Fruit fly (Drosophila melanogaster) whole organism, embryonic: ENCODE data around the gene ftz-f1.
A peak's percentile ranks its signal among the peaks of the same experiment; 100 is the strongest.

Experiments
- ATbp ChIP-seq: fragments of 200-800 bp; sonication (Bioruptor generic); optimal IDR thresholded peaks from 2 replicates; lab custom pipeline; 2017; ENCODE audit warnings: missing biosample characterization, mild to moderate bottlenecking, missing genetic modification characterization, missing genetic modification reagents
- Abd-B ChIP-seq: fragments of 200-800 bp; sonication (Bioruptor generic); optimal IDR thresholded peaks from 2 replicates; lab custom pipeline; 2018; ENCODE audit warnings: missing biosample characterization, mild to moderate bottlenecking, missing genetic modification characterization, moderate library complexity
- Blimp-1 ChIP-seq: fragments of 200-800 bp; sonication (Bioruptor generic); optimal IDR thresholded peaks from 3 replicates; lab custom pipeline; 2018; ENCODE audit warnings: missing biosample characterization, missing genetic modification characterization, mild to moderate bottlenecking, moderate library complexity, missing genetic modification reagents
- CG10654 ChIP-seq: fragments of 200-800 bp; sonication (Bioruptor generic); optimal IDR thresholded peaks from 2 replicates; lab custom pipeline; 2016; ENCODE audit warnings: missing biosample characterization, missing genetic modification characterization
- CG14050 ChIP-seq: fragments of 200-800 bp; sonication (Bioruptor generic); IDR thresholded peaks from 3 replicates; pipeline ENCODE4 v1.3.6; 2022; ENCODE audit warnings: missing biosample characterization, missing genetic modification characterization
- CG14441 ChIP-seq: fragments of 200-800 bp; sonication (Bioruptor generic); IDR thresholded peaks from 2 replicates; pipeline ENCODE4 v1.3.6; 2022; ENCODE audit warnings: missing biosample characterization, missing genetic modification characterization
- CG15269 ChIP-seq: fragments of 200-800 bp; sonication (Bioruptor generic); optimal IDR thresholded peaks from 2 replicates; lab custom pipeline; 2018; ENCODE audit warnings: missing biosample characterization, mild to moderate bottlenecking, missing genetic modification characterization, moderate library complexity
- CG2120 ChIP-seq: fragments of 200-800 bp; sonication (Bioruptor generic); optimal IDR thresholded peaks from 3 replicates; lab custom pipeline; 2016; ENCODE audit warnings: missing biosample characterization, missing genetic modification characterization
- CG2202 ChIP-seq: fragments of 200-800 bp; sonication (Bioruptor generic); optimal IDR thresholded peaks from 2 replicates; lab custom pipeline; 2018; ENCODE audit warnings: missing biosample characterization, mild to moderate bottlenecking, missing genetic modification characterization
- CG32532 ChIP-seq: fragments of 200-800 bp; sonication (Bioruptor generic); IDR thresholded peaks from 2 replicates; pipeline ENCODE4 v1.3.6; 2022; ENCODE audit warnings: missing biosample characterization, missing genetic modification characterization
- CG4282 ChIP-seq: fragments of 200-800 bp; sonication (Bioruptor generic); optimal IDR thresholded peaks from 2 replicates; lab custom pipeline; 2016; ENCODE audit warnings: missing biosample characterization, missing genetic modification characterization
- CG4360 ChIP-seq: fragments of 200-800 bp; sonication (Bioruptor generic); IDR thresholded peaks from 2 replicates; pipeline ENCODE4 v1.3.6; 2022; ENCODE audit warnings: missing biosample characterization, missing genetic modification characterization
- CG4404 ChIP-seq: fragments of 200-800 bp; sonication (Bioruptor generic); IDR thresholded peaks from 2 replicates; pipeline ENCODE4 v1.3.6; 2022; ENCODE audit warnings: missing biosample characterization, missing genetic modification characterization
- CG4730 ChIP-seq: fragments of 200-800 bp; sonication (Bioruptor generic); IDR thresholded peaks from 2 replicates; pipeline ENCODE4 v1.3.6; 2022; ENCODE audit warnings: missing biosample characterization, missing genetic modification characterization
- CG5180 ChIP-seq: fragments of 200-800 bp; sonication (Bioruptor generic); optimal IDR thresholded peaks from 3 replicates; lab custom pipeline; 2017; ENCODE audit warnings: missing biosample characterization, missing genetic modification characterization, mild to moderate bottlenecking, moderate library complexity, missing genetic modification reagents
- CG6272 ChIP-seq: fragments of 200-800 bp; sonication (Bioruptor generic); IDR thresholded peaks from 2 replicates; pipeline ENCODE4 v1.3.6; 2022; ENCODE audit warnings: missing biosample characterization, missing genetic modification characterization
- CG6654 ChIP-seq: fragments of 200-800 bp; sonication (Bioruptor generic); optimal IDR thresholded peaks from 2 replicates; lab custom pipeline; 2017; ENCODE audit warnings: missing biosample characterization, mild to moderate bottlenecking, missing genetic modification characterization
- CG6854 ChIP-seq: fragments of 200-800 bp; sonication (Bioruptor generic); optimal IDR thresholded peaks from 3 replicates; lab custom pipeline; 2017; ENCODE audit warnings: missing biosample characterization, mild to moderate bottlenecking, missing genetic modification characterization
- CG7271 ChIP-seq: fragments of 200-800 bp; sonication (Bioruptor generic); optimal IDR thresholded peaks from 2 replicates; lab custom pipeline; 2018; ENCODE audit warnings: missing biosample characterization, mild to moderate bottlenecking, missing genetic modification characterization, moderate library complexity
- CG8478 ChIP-seq: fragments of >200 bp; optimal IDR thresholded peaks from 2 replicates; lab custom pipeline; 2018
- CG8765 ChIP-seq: fragments of 200-800 bp; sonication (Bioruptor generic); IDR thresholded peaks from 2 replicates; pipeline ENCODE4 v1.3.6; 2022; ENCODE audit warnings: missing biosample characterization, missing genetic modification characterization
- D19B ChIP-seq: fragments of 200-800 bp; sonication (Bioruptor generic); optimal IDR thresholded peaks from 2 replicates; lab custom pipeline; 2017; ENCODE audit warnings: missing biosample characterization, mild to moderate bottlenecking, missing genetic modification characterization
- E2f2 ChIP-seq: fragments of 200-800 bp; sonication (Bioruptor generic); IDR thresholded peaks from 2 replicates; pipeline ENCODE4 v1.3.6; 2022; ENCODE audit warnings: missing biosample characterization, missing genetic modification characterization
- Hr51 ChIP-seq, 2 experiments: fragments of 200-800 bp; sonication (Bioruptor generic); optimal IDR thresholded peaks; 2 replicates in 1 of 2; 3 replicates in 1 of 2; lab custom pipeline; 2016 to 2018; ENCODE audit warnings: missing biosample characterization in 2 of 2, missing genetic modification characterization in 2 of 2, mild to moderate bottlenecking in 1 of 2, moderate library complexity in 1 of 2
- Max ChIP-seq: fragments of 200-800 bp; sonication (Bioruptor generic); optimal IDR thresholded peaks from 2 replicates; lab custom pipeline; 2016; ENCODE audit warnings: missing biosample characterization, mild to moderate bottlenecking, missing genetic modification characterization
- Ravus ChIP-seq: fragments of 200-800 bp; sonication (Bioruptor generic); IDR thresholded peaks from 2 replicates; pipeline ENCODE4 v1.3.6; 2022; ENCODE audit warnings: missing biosample characterization, missing genetic modification characterization
- Scr ChIP-seq: fragments of 200-800 bp; sonication (Bioruptor generic); IDR thresholded peaks from 2 replicates; pipeline ENCODE4 v1.3.6; 2022; ENCODE audit warnings: missing biosample characterization, missing genetic modification characterization; ENCODE audit not compliant: partially characterized antibody
- Sin3A ChIP-seq: fragments of >200 bp; optimal IDR thresholded peaks from 2 replicates; lab custom pipeline; 2018
- Sox102F ChIP-seq: fragments of 200-800 bp; sonication (Bioruptor generic); optimal IDR thresholded peaks from 2 replicates; lab custom pipeline; 2018; ENCODE audit warnings: missing biosample characterization, mild to moderate bottlenecking, missing genetic modification characterization, moderate library complexity
- YL-1 ChIP-seq: fragments of 200-800 bp; sonication (Bioruptor generic); optimal IDR thresholded peaks from 3 replicates; lab custom pipeline; 2017; ENCODE audit warnings: missing biosample characterization, mild to moderate bottlenecking, missing genetic modification characterization
- bowl ChIP-seq: fragments of 200-800 bp; sonication (Bioruptor generic); IDR thresholded peaks from 2 replicates; pipeline ENCODE4 v1.3.6; 2022; ENCODE audit warnings: missing biosample characterization, missing genetic modification characterization
- chm ChIP-seq: fragments of 200-800 bp; sonication (Bioruptor generic); IDR thresholded peaks from 2 replicates; pipeline ENCODE4 v1.3.6; 2022; ENCODE audit warnings: missing biosample characterization, missing genetic modification characterization
- croc ChIP-seq: fragments of 200-800 bp; sonication (Bioruptor generic); conservative IDR thresholded peaks from 3 replicates; pipeline ENCODE4 v1.3.6; 2022; ENCODE audit warnings: missing biosample characterization, missing genetic modification characterization
- crp ChIP-seq, 2 experiments: fragments of 200-800 bp; sonication (Bioruptor generic); optimal IDR thresholded peaks; 2 replicates in 1 of 2; 3 replicates in 1 of 2; lab custom pipeline; 2017; ENCODE audit warnings: missing biosample characterization in 2 of 2, missing genetic modification characterization in 2 of 2, mild to moderate bottlenecking in 1 of 2, moderate library complexity in 1 of 2
- dati ChIP-seq: fragments of 200-800 bp; sonication (Bioruptor generic); IDR thresholded peaks from 2 replicates; pipeline ENCODE4 v1.3.6; 2022; ENCODE audit warnings: missing biosample characterization, missing genetic modification characterization
- dmrt99B ChIP-seq: fragments of 200-800 bp; sonication (Bioruptor generic); optimal IDR thresholded peaks from 2 replicates; lab custom pipeline; 2018; ENCODE audit warnings: missing biosample characterization, mild to moderate bottlenecking, missing genetic modification characterization, moderate library complexity
- fd96Cb ChIP-seq: fragments of 200-800 bp; sonication (Bioruptor generic); optimal IDR thresholded peaks from 2 replicates; lab custom pipeline; 2018; ENCODE audit warnings: missing biosample characterization, mild to moderate bottlenecking, missing genetic modification characterization, moderate library complexity
- gce ChIP-seq: fragments of 200-800 bp; sonication (Bioruptor generic); IDR thresholded peaks from 3 replicates; pipeline ENCODE4 v1.3.6; 2022; ENCODE audit warnings: missing biosample characterization, missing genetic modification characterization
- gfzf ChIP-seq: fragments of 200-800 bp; sonication (Bioruptor generic); optimal IDR thresholded peaks from 2 replicates; lab custom pipeline; 2016; ENCODE audit warnings: missing biosample characterization, mild to moderate bottlenecking, missing genetic modification characterization, moderate library complexity
- grau ChIP-seq: fragments of 200-800 bp; optimal IDR thresholded peaks from 3 replicates; lab custom pipeline; 2019; ENCODE audit warnings: missing biosample characterization, mild to moderate bottlenecking, missing genetic modification characterization, moderate library complexity
- gsb ChIP-seq: fragments of 200-800 bp; sonication (Bioruptor generic); IDR thresholded peaks from 2 replicates; pipeline ENCODE4 v1.3.6; 2022; ENCODE audit warnings: missing biosample characterization, missing genetic modification characterization
- lov ChIP-seq, 2 experiments: fragments of 200-800 bp in 1 of 2; fragments of >200 bp in 1 of 2; sonication (Bioruptor generic) in 1 of 2; IDR thresholded peaks in 1 of 2; optimal IDR thresholded peaks in 1 of 2; 2 replicates in 1 of 2; 3 replicates in 1 of 2; pipeline versions ENCODE4 v1.3.6 to Lab custom; 2017 to 2022; ENCODE audit warnings: missing biosample characterization in 1 of 2, missing genetic modification characterization in 1 of 2
- pan ChIP-seq, 4 experiments: fragments of >200 bp in 3 of 4; fragments of 200-800 bp in 1 of 4; sonication (Bioruptor generic) in 1 of 4; optimal IDR thresholded peaks in 3 of 4; IDR thresholded peaks in 1 of 4; 2 replicates each; pipeline versions ENCODE4 v1.3.6 to Lab custom; 2017 to 2022; ENCODE audit warnings: missing biosample characterization in 2 of 4, missing genetic modification characterization in 2 of 4, mixed read lengths in 1 of 4
- sens ChIP-seq: fragments of 200-800 bp; sonication (Bioruptor generic); peaks from one replicate; lab custom pipeline; 2016; ENCODE audit warnings: missing biosample characterization, missing genetic modification characterization
- sim ChIP-seq: fragments of 200-800 bp; sonication (Bioruptor generic); IDR thresholded peaks from 2 replicates; pipeline ENCODE4 v1.3.6; 2022; ENCODE audit warnings: missing biosample characterization, missing genetic modification characterization
- tx ChIP-seq: fragments of 200-800 bp; sonication (Bioruptor generic); optimal IDR thresholded peaks from 2 replicates; lab custom pipeline; 2016; ENCODE audit warnings: missing biosample characterization, missing genetic modification characterization
- zf30C ChIP-seq: fragments of 200-800 bp; sonication (Bioruptor generic); optimal IDR thresholded peaks from 3 replicates; lab custom pipeline; 2018; ENCODE audit warnings: missing biosample characterization, mild to moderate bottlenecking, missing genetic modification characterization

ftz-f1 gene

dm6 chr3L:18768788-18769707 is 32.1 kb downstream of the ftz-f1 start (continued):
- peak; percentile 74 for TF ChIP-seq CG5180 (GFP tag; lab: Kevin White, UChicago)
- peak; percentile 96 for TF ChIP-seq Blimp-1
- TF ChIP-seq chm (GFP tag; lab: Robert Waterston, UW): no peak
- TF ChIP-seq bowl: peak; percentile 54; the same call in 1 of the 2 replicates
- TF ChIP-seq CG4360 (GFP tag; lab: Robert Waterston, UW): 0 out of 2 replicates have a peak, but pooled peaks have one; percentile 6
- peak; percentile 66 for TF ChIP-seq CG2120 (GFP tag; lab: Kevin White, UChicago)
- peak; percentile 49; the same call in 1 of the 2 replicates for TF ChIP-seq gsb (GFP tag; lab: Robert Waterston, UW)
- TF ChIP-seq sens: peak; percentile 89
- TF ChIP-seq croc (GFP tag; lab: Robert Waterston, UW): no peak
- no peak for TF ChIP-seq Sin3A (lab: Kevin White, UChicago)
- no peak for TF ChIP-seq Ravus (GFP tag; lab: Robert Waterston, UW)
- no peak for TF ChIP-seq CG7271 (tag; lab: Kevin White, UChicago)
- TF ChIP-seq CG2202 (tag; lab: Kevin White, UChicago): no peak
- TF ChIP-seq pan (optimal IDR thresholded peaks at IDR 0.05; lab: Kevin White, UChicago): no peak
- TF ChIP-seq pan (GFP tag; optimal IDR thresholded peaks at IDR 0.05 in 1 of 2, IDR thresholded peaks at IDR 0.05 in 1 of 2): peak in 1 of 2 experiments; percentile 77
- peak; percentile 86 for TF ChIP-seq Sox102F (GFP tag; lab: Kevin White, UChicago)
- TF ChIP-seq YL-1 (GFP tag; lab: Kevin White, UChicago): no peak
- peak; percentile 53 for TF ChIP-seq tx (GFP tag; lab: Kevin White, UChicago)
- TF ChIP-seq dmrt99B (tag; lab: Kevin White, UChicago): peak; percentile 91
- TF ChIP-seq CG8765 (GFP tag; lab: Robert Waterston, UW): no peak
- peak; percentile 86 for TF ChIP-seq CG15269 (tag; lab: Kevin White, UChicago)
- no peak for TF ChIP-seq lov (optimal IDR thresholded peaks at IDR 0.05; lab: Kevin White, UChicago)
- no peak for TF ChIP-seq lov (GFP tag; IDR thresholded peaks at IDR 0.05; lab: Robert Waterston, UW)
- peak; percentile 79 for TF ChIP-seq CG14441
- TF ChIP-seq zf30C (GFP tag; lab: Kevin White, UChicago): no peak
- TF ChIP-seq CG14050 (GFP tag; lab: Robert Waterston, UW): peak; percentile 57; the same call in 2 of the 3 replicates
- TF ChIP-seq sim (GFP tag; lab: Robert Waterston, UW): no peak
- TF ChIP-seq CG4404 (GFP tag; lab: Robert Waterston, UW): no peak
- peak; percentile 34 for TF ChIP-seq CG10654 (GFP tag; lab: Kevin White, UChicago)
- TF ChIP-seq Hr51 (GFP tag; optimal IDR thresholded peaks at IDR 0.05; lab: Kevin White, UChicago): peak; percentile 38 to 93
- TF ChIP-seq crp (GFP tag; optimal IDR thresholded peaks at IDR 0.05; lab: Kevin White, UChicago): peak in 1 of 2 experiments; percentile 34
- TF ChIP-seq gfzf (GFP tag; lab: Kevin White, UChicago): no peak
- TF ChIP-seq grau (tag; lab: Kevin White, UChicago): peak; percentile 83
- TF ChIP-seq CG4730 (GFP tag; lab: Robert Waterston, UW): no peak
- peak; percentile 67 for TF ChIP-seq ATbp (GFP tag; lab: Kevin White, UChicago)
- TF ChIP-seq CG6272: peak; percentile 46; the same call in 1 of the 2 replicates
- TF ChIP-seq Abd-B (GFP tag; lab: Kevin White, UChicago): peak; percentile 76
- no peak for TF ChIP-seq CG6654 (GFP tag; lab: Kevin White, UChicago)
- TF ChIP-seq CG32532 (GFP tag; lab: Robert Waterston, UW): peak; percentile 13; the same call in 1 of the 2 replicates
- peak; percentile 27 for TF ChIP-seq D19B (GFP tag; lab: Kevin White, UChicago)
- no peak for TF ChIP-seq CG8478 (lab: Kevin White, UChicago)
- TF ChIP-seq CG6854: peak; percentile 57
- TF ChIP-seq Max (GFP tag; lab: Kevin White, UChicago): peak; percentile 44
- peak; percentile 72 for TF ChIP-seq fd96Cb (tag; lab: Kevin White, UChicago)
- peak; percentile 54 for TF ChIP-seq E2f2 (GFP tag; lab: Robert Waterston, UW)
- TF ChIP-seq Scr (GFP tag; lab: Robert Waterston, UW): no peak
- TF ChIP-seq gce: peak; percentile 30; the same call in 1 of the 3 replicates
- TF ChIP-seq CG4282 (GFP tag; lab: Kevin White, UChicago): no peak
- TF ChIP-seq dati (GFP tag; lab: Robert Waterston, UW): no peak
